3 fruit fly cellular contexts compared by ENCODE assay signal in the genomic region with DNA sequence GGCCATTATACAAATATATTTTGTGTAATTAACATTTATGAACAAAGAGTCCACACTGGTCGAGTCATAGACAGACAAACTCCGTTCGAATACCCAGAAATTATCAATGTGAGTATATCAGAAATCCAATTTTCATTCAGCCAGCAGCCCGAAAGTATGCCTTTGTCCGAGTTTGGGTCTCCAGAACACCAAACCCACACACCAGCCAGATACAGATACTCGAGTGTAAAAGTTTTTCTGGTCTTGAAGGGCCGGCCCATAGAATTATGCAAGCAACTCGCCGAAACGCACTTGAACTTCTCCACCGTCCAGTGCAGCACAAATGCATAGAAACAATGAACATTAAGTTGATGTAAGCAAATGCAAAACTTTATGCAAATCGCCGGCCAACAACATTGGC.
TF ChIP-seq lines count a peak whose summit lies in the region.

No protein-coding gene starts in this region.

- TF ChIP-seq CTCF in S2 (optimal IDR thresholded peaks at IDR 0.05; lab: Kevin White, UChicago) = peak; percentile 6 to 45
- TF ChIP-seq CTCF in whole organism, embryonic (GFP tag; optimal IDR thresholded peaks at IDR 0.05; lab: Kevin White, UChicago) = peak; percentile 55

TF ChIP-seq in whole organism, embryonic, 481 proteins besides CTCF, POLR2A, EP300 and RAD21 (continues in another document):
- TF ChIP-seq crol (GFP tag; IDR thresholded peaks at IDR 0.05; lab: Robert Waterston, UW) (no peak), CG1602 (GFP tag; optimal IDR thresholded peaks at IDR 0.05; lab: Kevin White, UChicago) (no peak), Pdp1 (GFP tag; optimal IDR thresholded peaks at IDR 0.05; lab: Kevin White, UChicago) (peak in 1 of 2 experiments; percentile 81), CG10321 (GFP tag; IDR thresholded peaks at IDR 0.05; lab: Robert Waterston, UW) (no peak), CG10209 (GFP tag; optimal IDR thresholded peaks at IDR 0.05; lab: Kevin White, UChicago) (no peak), CG16863 (GFP tag; optimal IDR thresholded peaks at IDR 0.05; lab: Kevin White, UChicago) (no peak), CG32532 (GFP tag; IDR thresholded peaks at IDR 0.05; lab: Robert Waterston, UW) (no peak), Tbp (GFP tag; optimal IDR thresholded peaks at IDR 0.05; lab: Kevin White, UChicago) (no peak), Med (GFP tag; lab: Kevin White, UChicago) (peak; percentile 26), CG6765 (GFP tag; optimal IDR thresholded peaks at IDR 0.05; lab: Kevin White, UChicago) (no peak), HLH3B (GFP tag; IDR thresholded peaks at IDR 0.05; lab: Robert Waterston, UW) (no peak), dmrt11E (tag; optimal IDR thresholded peaks at IDR 0.05; lab: Kevin White, UChicago) (no peak), CG34376 (GFP tag; optimal IDR thresholded peaks at IDR 0.05; lab: Kevin White, UChicago) (no peak), YL-1 (GFP tag; optimal IDR thresholded peaks at IDR 0.05; lab: Kevin White, UChicago) (no peak), D (optimal IDR thresholded peaks at IDR 0.05; lab: Kevin White, UChicago) (no peak), D (GFP tag; optimal IDR thresholded peaks at IDR 0.05; lab: Kevin White, UChicago) (no peak), caup (GFP tag; optimal IDR thresholded peaks at IDR 0.05; lab: Kevin White, UChicago; ENCODE audit: severe bottlenecking) (no peak), Ets65A (GFP tag; lab: Kevin White, UChicago) (peak; percentile 83), dysf (GFP tag; IDR thresholded peaks at IDR 0.05; lab: Robert Waterston, UW) (0 out of 3 replicates have a peak, but pooled peaks have one; percentile 4), CG6272 (GFP tag; IDR thresholded peaks at IDR 0.05; lab: Robert Waterston, UW) (no peak), ci (GFP tag; IDR thresholded peaks at IDR 0.05; lab: Robert Waterston, UW) (no peak), crc (GFP tag; optimal IDR thresholded peaks at IDR 0.05; lab: Kevin White, UChicago) (no peak), ewg (GFP tag; optimal IDR thresholded peaks at IDR 0.05; lab: Kevin White, UChicago) (no peak), Opbp (GFP tag; IDR thresholded peaks at IDR 0.05; lab: Robert Waterston, UW; ENCODE audit: partially characterized antibody) (peak; percentile 26; the same call in 1 of the 3 replicates), CG11398 (GFP tag; optimal IDR thresholded peaks at IDR 0.05; lab: Kevin White, UChicago) (no peak), CG17612 (GFP tag; IDR thresholded peaks at IDR 0.05; lab: Robert Waterston, UW) (no peak), sens (GFP tag; lab: Kevin White, UChicago) (peak; percentile 58), CG18011 (GFP tag; optimal IDR thresholded peaks at IDR 0.05; lab: Kevin White, UChicago) (no peak), CG10267 (tag; optimal IDR thresholded peaks at IDR 0.05; lab: Kevin White, UChicago) (no peak), CG6683 (GFP tag; optimal IDR thresholded peaks at IDR 0.05; lab: Kevin White, UChicago) (no peak), wek (GFP tag; optimal IDR thresholded peaks at IDR 0.05; lab: Kevin White, UChicago) (no peak), CG10462 (GFP tag; optimal IDR thresholded peaks at IDR 0.05; lab: Kevin White, UChicago) (no peak), CG17328 (GFP tag; IDR thresholded peaks at IDR 0.05; lab: Robert Waterston, UW) (no peak), HLHmδ (GFP tag; optimal IDR thresholded peaks at IDR 0.05; lab: Kevin White, UChicago) (no peak), CG2199 (GFP tag; IDR thresholded peaks at IDR 0.05; lab: Robert Waterston, UW) (0 out of 3 replicates have a peak, but pooled peaks have one; percentile 56), CG1832 (GFP tag; optimal IDR thresholded peaks at IDR 0.05; lab: Kevin White, UChicago) (no peak), CG8924 (tag; optimal IDR thresholded peaks at IDR 0.05; lab: Kevin White, UChicago) (no peak), slbo (GFP tag; IDR thresholded peaks at IDR 0.05; lab: Robert Waterston, UW) (no peak), lmd (GFP tag; IDR thresholded peaks at IDR 0.05; lab: Robert Waterston, UW) (no peak), bab2 (GFP tag; optimal IDR thresholded peaks at IDR 0.05; lab: Kevin White, UChicago) (no peak), Dbx (GFP tag; IDR thresholded peaks at IDR 0.05; lab: Robert Waterston, UW) (no peak), Rfx (GFP tag; IDR thresholded peaks at IDR 0.05; lab: Robert Waterston, UW) (no peak), CG8944 (GFP tag; optimal IDR thresholded peaks at IDR 0.05; lab: Kevin White, UChicago) (no peak), br (optimal IDR thresholded peaks at IDR 0.05; lab: Kevin White, UChicago) (no peak), zen2 (GFP tag; IDR thresholded peaks at IDR 0.05; lab: Robert Waterston, UW; ENCODE audit: partially characterized antibody) (no peak)

TF ChIP-seq in whole organism, wandering third instar larva, 38 proteins besides CTCF, POLR2A, EP300 and RAD21:
- no peak for TF ChIP-seq Dif (GFP tag; optimal IDR thresholded peaks at IDR 0.05; lab: Kevin White, UChicago; ENCODE audit: partially characterized antibody)
- peak; percentile 37 for TF ChIP-seq Myc (optimal IDR thresholded peaks at IDR 0.05; lab: Kevin White, UChicago)
TF ChIP-seq in whole organism, wandering third instar larva: peak in this region for 1.
